Fruit fly (Drosophila melanogaster): ENCODE measurements around the gene Wdr62.

DNA sequence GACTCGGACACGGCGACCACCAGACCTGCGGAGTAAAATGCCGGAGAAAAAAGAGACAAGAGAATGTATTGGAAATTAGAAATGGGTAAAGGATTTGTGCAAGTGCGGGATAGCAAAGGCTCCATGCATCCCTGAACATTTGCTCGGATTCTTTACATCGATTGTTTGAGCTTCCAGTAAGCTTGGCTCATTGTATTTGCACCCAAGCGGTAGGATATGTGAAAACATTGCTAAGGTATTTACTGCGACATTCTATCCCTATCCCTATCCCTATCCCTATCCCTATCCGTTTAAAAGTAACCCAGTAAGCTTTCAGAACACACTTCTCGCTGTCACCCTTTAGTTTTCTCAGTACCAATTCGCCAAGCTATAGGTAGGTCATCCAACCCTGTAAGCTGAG, 14.9 kb upstream of the Wdr62 start, which contains the start of gene CG7295:
- TF ChIP-seq CG10348 (GFP tag; IDR thresholded peaks at IDR 0.05): no peak
- TF ChIP-seq Pif1B (GFP tag; optimal IDR thresholded peaks at IDR 0.05): no peak
- no peak for TF ChIP-seq CG9948 (tag; optimal IDR thresholded peaks at IDR 0.05)
- no peak for TF ChIP-seq CG34367 (tag; optimal IDR thresholded peaks at IDR 0.05)
- no peak for TF ChIP-seq EcR (GFP tag; optimal IDR thresholded peaks at IDR 0.05)
- no peak for TF ChIP-seq CG4496 (GFP tag; IDR thresholded peaks at IDR 0.05)

All from whole organism, pupa.